Worm (Caenorhabditis elegans): ENCODE measurements around the gene B0304.2.
A peak's percentile ranks its signal among the peaks of the same experiment; 100 is the strongest.

The B0304.2 gene

ce11 chrII:4548408-4548807 lies 25.0 kb downstream of the B0304.2 start:
- no peak for TF ChIP-seq dpl-1 (GFP tag; optimal IDR thresholded peaks at IDR 0.05)
- no peak for TF ChIP-seq tbp1 (GFP tag; optimal IDR thresholded peaks at IDR 0.05)
- no peak for TF ChIP-seq F57A8.1 (GFP tag; optimal IDR thresholded peaks at IDR 0.05)
- no peak for TF ChIP-seq ceh-27 (GFP tag; optimal IDR thresholded peaks at IDR 0.05)
- TF ChIP-seq ceh-91 (GFP tag; IDR thresholded peaks at IDR 0.05) = no peak
- TF ChIP-seq rec-8 (tag; optimal IDR thresholded peaks at IDR 0.05) = no peak
- no peak for TF ChIP-seq T26A5.8 (tag; optimal IDR thresholded peaks at IDR 0.05)
- no peak for TF ChIP-seq hmg-1.2 (GFP tag; IDR thresholded peaks at IDR 0.05)
- no peak for TF ChIP-seq ama-1 (optimal IDR thresholded peaks at IDR 0.05)
- TF ChIP-seq ama-1 (GFP tag; optimal IDR thresholded peaks at IDR 0.05) = no peak
- TF ChIP-seq die-1 (tag; optimal IDR thresholded peaks at IDR 0.05) = no peak
- TF ChIP-seq lin-26 (GFP tag; IDR thresholded peaks at IDR 0.05) = no peak
- no peak for TF ChIP-seq ets-4 (GFP tag; optimal IDR thresholded peaks at IDR 0.05)
- TF ChIP-seq snpc-1.3 (tag; optimal IDR thresholded peaks at IDR 0.05; ENCODE audit: insufficient read depth) = no peak
- no peak for TF ChIP-seq attf-3 (GFP tag; conservative IDR thresholded peaks at IDR 0.05)
- no peak for TF ChIP-seq nfyb-1 (GFP tag; IDR thresholded peaks at IDR 0.05)
- no peak for TF ChIP-seq F22D6.2 (tag; optimal IDR thresholded peaks at IDR 0.05)
- no peak for TF ChIP-seq Y79H2A.3 (GFP tag; conservative IDR thresholded peaks at IDR 0.05)
- TF ChIP-seq aptf-2 (GFP tag; conservative IDR thresholded peaks at IDR 0.05) = no peak

ce11 chrII:4549983-4550572 lies 26.7 kb downstream of the B0304.2 start:
- TF ChIP-seq nhr-179 (tag; optimal IDR thresholded peaks at IDR 0.05) (no peak), ztf-26 (tag; optimal IDR thresholded peaks at IDR 0.05) (peak; percentile 3), F22D6.2 (tag; optimal IDR thresholded peaks at IDR 0.05) (no peak), him-1 (tag; optimal IDR thresholded peaks at IDR 0.05) (no peak), lag-1 (GFP tag; IDR thresholded peaks at IDR 0.05) (no peak)

ce11 chrII:4550783-4551182 lies 27.4 kb downstream of the B0304.2 start, which contains the start of gene K07E1.1:
K07E1.1 (plus strand) TSS chrII:4551083.
- TF ChIP-seq gei-17 (GFP tag; optimal IDR thresholded peaks at IDR 0.05) (no peak), sea-2 (GFP tag; IDR thresholded peaks at IDR 0.05) (no peak), nhr-27 (tag; optimal IDR thresholded peaks at IDR 0.05) (no peak), ceh-79 (tag; optimal IDR thresholded peaks at IDR 0.05) (no peak), him-1 (tag; optimal IDR thresholded peaks at IDR 0.05) (no peak), mes-4 (tag; optimal IDR thresholded peaks at IDR 0.05) (no peak), lsy-27 (tag; optimal IDR thresholded peaks at IDR 0.05; ENCODE audit: borderline replicate concordance, insufficient read depth) (no peak), nhr-90 (tag; optimal IDR thresholded peaks at IDR 0.05) (no peak), unc-62 (GFP tag; optimal IDR thresholded peaks at IDR 0.05) (no peak), nhr-179 (tag; optimal IDR thresholded peaks at IDR 0.05) (no peak), F33H1.4 (GFP tag; IDR thresholded peaks at IDR 0.05) (no peak), F37B4.10 (GFP tag; IDR thresholded peaks at IDR 0.05) (no peak), lin-40 (tag; optimal IDR thresholded peaks at IDR 0.05) (no peak), lin-35 (GFP tag; optimal IDR thresholded peaks at IDR 0.05) (no peak), F52B5.7 (tag; optimal IDR thresholded peaks at IDR 0.05) (no peak), nfyb-1 (GFP tag; IDR thresholded peaks at IDR 0.05) (no peak), nhr-120 (GFP tag; IDR thresholded peaks at IDR 0.05) (no peak)
